Fruit fly (Drosophila melanogaster) whole organism, embryonic: ENCODE measurements around the gene fz.

Source experiments
- Asciz ChIP-seq: fragments of 200-800 bp; sonication (Bioruptor generic); optimal IDR thresholded peaks from 2 replicates; lab custom pipeline; 2017; ENCODE audit warnings: missing biosample characterization, mild to moderate bottlenecking, missing genetic modification characterization, missing genetic modification reagents
- BEAF-32 ChIP-seq: fragments of 200-800 bp; sonication (Bioruptor generic); optimal IDR thresholded peaks from 3 replicates; lab custom pipeline; 2017; ENCODE audit warnings: missing biosample characterization, missing genetic modification characterization, mild to moderate bottlenecking, moderate library complexity, missing genetic modification reagents
- BtbVII ChIP-seq: fragments of 200-800 bp; sonication (Bioruptor generic); optimal IDR thresholded peaks from 3 replicates; lab custom pipeline; 2017; ENCODE audit warnings: missing biosample characterization, mild to moderate bottlenecking, missing genetic modification characterization
- CG11085 ChIP-seq: fragments of 200-800 bp; sonication (Bioruptor generic); IDR thresholded peaks from 2 replicates; pipeline ENCODE4 v1.3.6; 2022; ENCODE audit warnings: missing biosample characterization, missing genetic modification characterization
- CG11560 ChIP-seq: fragments of 200-800 bp; sonication (Bioruptor generic); IDR thresholded peaks from 3 replicates; pipeline ENCODE4 v1.3.6; 2022; ENCODE audit warnings: missing biosample characterization, missing genetic modification characterization
- CG13296 ChIP-seq: fragments of 200-800 bp; sonication (Bioruptor generic); optimal IDR thresholded peaks from 3 replicates; lab custom pipeline; 2018; ENCODE audit warnings: missing biosample characterization, mild to moderate bottlenecking, missing genetic modification characterization
- CG13775 ChIP-seq: fragments of 200-800 bp; sonication (Bioruptor generic); optimal IDR thresholded peaks from 3 replicates; lab custom pipeline; 2017; ENCODE audit warnings: missing biosample characterization, mild to moderate bottlenecking, missing genetic modification characterization
- CG14050 ChIP-seq: fragments of 200-800 bp; sonication (Bioruptor generic); IDR thresholded peaks from 3 replicates; pipeline ENCODE4 v1.3.6; 2022; ENCODE audit warnings: missing biosample characterization, missing genetic modification characterization
- CG14710 ChIP-seq: fragments of 200-800 bp; sonication (Bioruptor generic); optimal IDR thresholded peaks from 3 replicates; lab custom pipeline; 2019; ENCODE audit warnings: missing biosample characterization, mild to moderate bottlenecking, missing genetic modification characterization, moderate library complexity
- CG16779 ChIP-seq: fragments of 200-800 bp; sonication (Bioruptor generic); IDR thresholded peaks from 2 replicates; pipeline ENCODE4 v1.3.6; 2022; ENCODE audit warnings: missing biosample characterization, missing genetic modification characterization
- CG17612 ChIP-seq: fragments of 200-800 bp; sonication (Bioruptor generic); IDR thresholded peaks from 2 replicates; pipeline ENCODE4 v1.3.6; 2022; ENCODE audit warnings: missing biosample characterization, missing genetic modification characterization
- CG30020 ChIP-seq: fragments of 200-800 bp; optimal IDR thresholded peaks from 2 replicates; lab custom pipeline; 2019; ENCODE audit warnings: missing biosample characterization, mild to moderate bottlenecking, missing genetic modification characterization, moderate library complexity
- CG3281 ChIP-seq: fragments of 200-800 bp; sonication (Bioruptor generic); optimal IDR thresholded peaks from 3 replicates; lab custom pipeline; 2017; ENCODE audit warnings: missing biosample characterization, mild to moderate bottlenecking, missing genetic modification characterization
- CG4282 ChIP-seq: fragments of 200-800 bp; sonication (Bioruptor generic); optimal IDR thresholded peaks from 2 replicates; lab custom pipeline; 2016; ENCODE audit warnings: missing biosample characterization, missing genetic modification characterization
- CG5245 ChIP-seq: fragments of 200-800 bp; sonication (Bioruptor generic); optimal IDR thresholded peaks from 3 replicates; lab custom pipeline; 2016; ENCODE audit warnings: missing biosample characterization, missing genetic modification characterization
- CG5953 ChIP-seq: fragments of 200-800 bp; sonication (Bioruptor generic); IDR thresholded peaks from 2 replicates; pipeline ENCODE4 v1.3.6; 2022; ENCODE audit warnings: missing biosample characterization, missing genetic modification characterization
- CG8944 ChIP-seq: fragments of 200-800 bp; sonication (Bioruptor generic); optimal IDR thresholded peaks from 3 replicates; lab custom pipeline; 2016; ENCODE audit warnings: missing biosample characterization, missing genetic modification characterization
- CG9609 ChIP-seq: fragments of 200-800 bp; sonication (Bioruptor generic); optimal IDR thresholded peaks from 3 replicates; lab custom pipeline; 2016; ENCODE audit warnings: missing biosample characterization, missing genetic modification characterization
- CG9727 ChIP-seq: fragments of 200-800 bp; sonication (Bioruptor generic); optimal IDR thresholded peaks from 3 replicates; lab custom pipeline; 2017; ENCODE audit warnings: missing biosample characterization, mild to moderate bottlenecking, missing genetic modification characterization
- CTCF ChIP-seq: fragments of 200-800 bp; sonication (Bioruptor generic); optimal IDR thresholded peaks from 2 replicates; lab custom pipeline; 2017; ENCODE audit warnings: missing biosample characterization, mild to moderate bottlenecking, missing genetic modification characterization, moderate library complexity
- CrebB ChIP-seq: fragments of 200-800 bp; sonication (Bioruptor generic); optimal IDR thresholded peaks from 3 replicates; lab custom pipeline; 2018; ENCODE audit warnings: missing biosample characterization, mild to moderate bottlenecking, missing genetic modification characterization
- D ChIP-seq, 2 experiments: fragments of 200-800 bp in 1 of 2; fragments of >200 bp in 1 of 2; sonication (Bioruptor generic) in 1 of 2; optimal IDR thresholded peaks; 2 replicates in 1 of 2; 3 replicates in 1 of 2; lab custom pipeline; 2017; ENCODE audit warnings: mild to moderate bottlenecking in 1 of 2, missing biosample characterization in 1 of 2, missing genetic modification characterization in 1 of 2, missing genetic modification reagents in 1 of 2
- Dad ChIP-seq: fragments of 200-800 bp; sonication (Bioruptor generic); optimal IDR thresholded peaks from 3 replicates; lab custom pipeline; 2016; ENCODE audit warnings: missing biosample characterization, missing genetic modification characterization
- Dp ChIP-seq: fragments of 200-800 bp; sonication (Bioruptor generic); optimal IDR thresholded peaks from 2 replicates; lab custom pipeline; 2018; ENCODE audit warnings: missing biosample characterization, mild to moderate bottlenecking, missing genetic modification characterization, moderate library complexity
- Fer2 ChIP-seq: fragments of 200-800 bp; sonication (Bioruptor generic); optimal IDR thresholded peaks from 2 replicates; lab custom pipeline; 2018; ENCODE audit warnings: missing biosample characterization, mild to moderate bottlenecking, missing genetic modification characterization, moderate library complexity
- Fer3 ChIP-seq: fragments of 200-800 bp; sonication (Bioruptor generic); optimal IDR thresholded peaks from 2 replicates; lab custom pipeline; 2018; ENCODE audit warnings: missing biosample characterization, mild to moderate bottlenecking, missing genetic modification characterization, moderate library complexity
- HLH4C ChIP-seq: fragments of 200-800 bp; sonication (Bioruptor generic); IDR thresholded peaks from 3 replicates; pipeline ENCODE4 v1.3.6; 2022; ENCODE audit warnings: missing biosample characterization, missing genetic modification characterization; ENCODE audit not compliant: partially characterized antibody
- Hand ChIP-seq: fragments of 200-800 bp; sonication (Bioruptor generic); optimal IDR thresholded peaks from 2 replicates; lab custom pipeline; 2017; ENCODE audit warnings: mild to moderate bottlenecking, missing biosample characterization, missing genetic modification reagents, missing genetic modification characterization
- Hmx ChIP-seq: fragments of 200-800 bp; sonication (Bioruptor generic); optimal IDR thresholded peaks from 2 replicates; lab custom pipeline; 2016; ENCODE audit warnings: missing biosample characterization, missing genetic modification characterization
- Hr3 ChIP-seq: fragments of 200-800 bp; sonication (Bioruptor generic); optimal IDR thresholded peaks from 3 replicates; lab custom pipeline; 2016; ENCODE audit warnings: missing biosample characterization, missing genetic modification characterization
- Hr78 ChIP-seq, 2 experiments: fragments of 200-800 bp in 1 of 2; fragments of >200 bp in 1 of 2; sonication (Bioruptor generic) in 1 of 2; optimal IDR thresholded peaks; 2 replicates each; lab custom pipeline; 2017 to 2019; ENCODE audit warnings: missing biosample characterization in 2 of 2, missing genetic modification characterization in 2 of 2, mild to moderate bottlenecking in 1 of 2, moderate library complexity in 1 of 2
- Jarid2 ChIP-seq: fragments of 200-800 bp; sonication (Bioruptor generic); optimal IDR thresholded peaks from 3 replicates; lab custom pipeline; 2017; ENCODE audit warnings: mild to moderate bottlenecking, missing biosample characterization, missing genetic modification reagents, missing genetic modification characterization
- Kr ChIP-seq: fragments of 200-800 bp; sonication (Bioruptor generic); optimal IDR thresholded peaks from 2 replicates; lab custom pipeline; 2017; ENCODE audit warnings: missing biosample characterization, mild to moderate bottlenecking, missing genetic modification characterization
- MESR4 ChIP-seq: fragments of 200-800 bp; sonication (Bioruptor generic); optimal IDR thresholded peaks from 2 replicates; lab custom pipeline; 2018; ENCODE audit warnings: missing biosample characterization, mild to moderate bottlenecking, missing genetic modification characterization, moderate library complexity
- Pdp1 ChIP-seq, 2 experiments: fragments of 200-800 bp; sonication (Bioruptor generic); optimal IDR thresholded peaks; 3 replicates each; lab custom pipeline; 2016; ENCODE audit warnings: missing biosample characterization in 2 of 2, missing genetic modification characterization in 2 of 2, mild to moderate bottlenecking in 1 of 2, moderate library complexity in 1 of 2
- Spps ChIP-seq: fragments of 200-800 bp; sonication (Bioruptor generic); optimal IDR thresholded peaks from 2 replicates; lab custom pipeline; 2018; ENCODE audit warnings: missing biosample characterization, mild to moderate bottlenecking, missing genetic modification characterization
- Taf1 ChIP-seq: fragments of 200-800 bp; sonication (Bioruptor generic); IDR thresholded peaks from 2 replicates; pipeline ENCODE4 v1.3.6; 2022; ENCODE audit warnings: missing biosample characterization, missing genetic modification characterization
- crol ChIP-seq: fragments of 200-800 bp; sonication (Bioruptor generic); IDR thresholded peaks from 2 replicates; pipeline ENCODE4 v1.3.6; 2022; ENCODE audit warnings: missing biosample characterization, missing genetic modification characterization
- dimm ChIP-seq: fragments of 200-800 bp; sonication (Bioruptor generic); IDR thresholded peaks from 2 replicates; pipeline ENCODE4 v1.3.6; 2022; ENCODE audit warnings: missing biosample characterization, missing genetic modification characterization
- en ChIP-seq: fragments of 200-800 bp; sonication (Bioruptor generic); optimal IDR thresholded peaks from 2 replicates; lab custom pipeline; 2016; ENCODE audit warnings: missing biosample characterization, missing genetic modification characterization
- gem ChIP-seq: fragments of 200-800 bp; sonication (Bioruptor generic); optimal IDR thresholded peaks from 2 replicates; lab custom pipeline; 2019; ENCODE audit warnings: missing biosample characterization, mild to moderate bottlenecking, missing genetic modification characterization, moderate library complexity
- inv ChIP-seq: fragments of 200-800 bp; sonication (Bioruptor generic); IDR thresholded peaks from 2 replicates; pipeline ENCODE4 v1.3.6; 2022; ENCODE audit warnings: missing biosample characterization, missing genetic modification characterization; ENCODE audit not compliant: partially characterized antibody
- klu ChIP-seq: fragments of 200-800 bp; sonication (Bioruptor generic); IDR thresholded peaks from 2 replicates; pipeline ENCODE4 v1.3.6; 2022; ENCODE audit warnings: missing biosample characterization, missing genetic modification characterization
- lilli ChIP-seq: fragments of 200-800 bp; sonication (Bioruptor generic); optimal IDR thresholded peaks from 3 replicates; lab custom pipeline; 2016; ENCODE audit warnings: missing biosample characterization, missing genetic modification characterization
- pros ChIP-seq: fragments of 200-800 bp; sonication (Bioruptor generic); optimal IDR thresholded peaks from 3 replicates; lab custom pipeline; 2019; ENCODE audit warnings: missing biosample characterization, mild to moderate bottlenecking, missing genetic modification characterization, moderate library complexity
- row ChIP-seq: fragments of 200-800 bp; sonication (Bioruptor generic); IDR thresholded peaks from 3 replicates; pipeline ENCODE4 v1.3.6; 2022; ENCODE audit warnings: missing biosample characterization, missing genetic modification characterization
- scrt ChIP-seq: fragments of 200-800 bp; sonication (Bioruptor generic); optimal IDR thresholded peaks from 2 replicates; lab custom pipeline; 2018; ENCODE audit warnings: missing biosample characterization, mild to moderate bottlenecking, missing genetic modification characterization, moderate library complexity
- wdn ChIP-seq: fragments of 200-800 bp; sonication (Bioruptor generic); IDR thresholded peaks from 2 replicates; pipeline ENCODE4 v1.3.6; 2022; ENCODE audit warnings: missing biosample characterization, missing genetic modification characterization

Gene fz

DNA sequence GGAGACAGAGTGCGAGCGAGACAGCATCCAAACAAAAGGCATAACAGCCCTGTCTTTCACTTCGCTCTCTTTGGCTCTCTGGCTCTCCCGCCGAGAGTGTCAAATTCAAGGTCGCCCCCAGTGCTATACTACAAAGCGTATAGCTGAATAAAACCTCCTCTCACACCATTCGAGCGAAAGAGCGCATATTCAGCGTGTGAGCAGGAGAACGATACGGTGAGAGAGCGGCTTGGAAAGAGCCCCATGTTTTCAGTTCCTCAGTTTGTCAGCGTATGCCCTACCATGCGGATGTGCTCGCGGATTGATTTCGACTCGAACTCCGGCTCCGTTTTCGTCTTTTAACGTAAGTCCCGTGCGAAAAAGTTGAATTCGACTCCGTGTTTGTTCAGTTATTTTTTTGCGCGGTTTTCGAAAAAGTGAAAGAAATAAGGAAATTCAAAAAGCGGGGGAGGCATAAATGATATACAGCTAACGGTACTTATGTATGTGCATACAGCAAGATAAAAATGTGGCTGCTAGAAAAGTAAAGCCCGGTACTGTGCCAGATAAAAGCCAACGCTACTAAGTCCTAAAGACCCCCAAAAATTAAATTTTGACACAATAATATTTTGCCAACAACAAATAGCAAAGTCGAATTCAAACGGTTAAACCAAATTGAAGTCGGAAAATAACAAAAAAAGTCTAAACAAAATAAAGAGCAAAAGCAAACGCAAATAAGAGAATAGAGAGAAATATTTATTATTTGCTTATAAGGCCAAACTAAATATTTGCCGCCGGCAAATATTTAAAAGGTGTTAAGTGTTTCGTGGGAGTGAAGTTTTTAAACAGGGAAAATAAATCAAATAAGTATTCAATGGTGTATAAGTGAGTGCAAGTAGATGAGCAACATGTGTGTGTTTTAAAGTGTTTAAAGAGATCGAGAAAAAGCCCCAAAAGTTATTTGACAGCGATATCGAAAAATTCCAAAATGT is at the start of gene fz:
fz (plus strand) TSS at position 256 of the 971 bp plus-strand sequence.
- TF ChIP-seq BtbVII (GFP tag; lab: Kevin White, UChicago), result peak; percentile 13
- peak; percentile 38 for TF ChIP-seq Fer3 (tag; lab: Kevin White, UChicago)
- TF ChIP-seq Jarid2, result peak; percentile 99
- no peak for TF ChIP-seq Hmx (GFP tag; lab: Kevin White, UChicago)
- TF ChIP-seq Hr3 (GFP tag; lab: Kevin White, UChicago), result no peak
- no peak for TF ChIP-seq Fer2 (tag; lab: Kevin White, UChicago)
- TF ChIP-seq row, result peak; percentile 12; the same call in 1 of the 3 replicates
- TF ChIP-seq Kr (GFP tag; lab: Kevin White, UChicago), result no peak
- no peak for TF ChIP-seq Dad (GFP tag; lab: Kevin White, UChicago)
- TF ChIP-seq CG11560, result no peak
- no peak for TF ChIP-seq CG13296 (GFP tag; lab: Kevin White, UChicago)
- TF ChIP-seq dimm, result no peak
- TF ChIP-seq CG14050 (GFP tag; lab: Robert Waterston, UW), result no peak
- no peak for TF ChIP-seq BEAF-32 (GFP tag; lab: Kevin White, UChicago)
- TF ChIP-seq CG9727 (GFP tag; lab: Kevin White, UChicago), result peak; percentile 44
- no peak for TF ChIP-seq Taf1 (GFP tag; lab: Robert Waterston, UW)
- TF ChIP-seq Dp, result no peak
- TF ChIP-seq en (GFP tag; lab: Kevin White, UChicago), result no peak
- TF ChIP-seq MESR4 (GFP tag; lab: Kevin White, UChicago), result no peak
- TF ChIP-seq CG30020 (tag; lab: Kevin White, UChicago), result no peak
- no peak for TF ChIP-seq CG11085
- no peak for TF ChIP-seq CG8944 (GFP tag; lab: Kevin White, UChicago)
- no peak for TF ChIP-seq CrebB (tag; lab: Kevin White, UChicago)
- TF ChIP-seq Hr78 (GFP tag; optimal IDR thresholded peaks at IDR 0.05; lab: Kevin White, UChicago), result no peak
- TF ChIP-seq CG5953 (GFP tag; lab: Robert Waterston, UW), result no peak
- peak; percentile 38; the same call in 1 of the 2 replicates for TF ChIP-seq crol (GFP tag; lab: Robert Waterston, UW)
- TF ChIP-seq CG17612, result no peak
- TF ChIP-seq CG4282 (GFP tag; lab: Kevin White, UChicago), result no peak
- TF ChIP-seq HLH4C (GFP tag; lab: Robert Waterston, UW), result peak; percentile 44; the same call in 2 of the 3 replicates
- no peak for TF ChIP-seq lilli
- TF ChIP-seq CG3281 (GFP tag; lab: Kevin White, UChicago), result peak; percentile 100
- no peak for TF ChIP-seq Hand (GFP tag; lab: Kevin White, UChicago)
- no peak for TF ChIP-seq CG16779 (GFP tag; lab: Robert Waterston, UW)
- no peak for TF ChIP-seq CG5245
- TF ChIP-seq CG14710 (tag; lab: Kevin White, UChicago), result peak; percentile 36
- TF ChIP-seq inv (GFP tag; lab: Robert Waterston, UW), result peak; percentile 33; the same call in 1 of the 2 replicates
- no peak for TF ChIP-seq Pdp1 (GFP tag; optimal IDR thresholded peaks at IDR 0.05; lab: Kevin White, UChicago)
- peak; percentile 45 for TF ChIP-seq gem
- TF ChIP-seq CG9609 (GFP tag; lab: Kevin White, UChicago), result no peak
- TF ChIP-seq Spps, result no peak
- TF ChIP-seq CTCF, result no peak
- no peak for TF ChIP-seq wdn (GFP tag; lab: Robert Waterston, UW)
- peak; percentile 87 for TF ChIP-seq D (optimal IDR thresholded peaks at IDR 0.05; lab: Kevin White, UChicago)
- TF ChIP-seq D (GFP tag; optimal IDR thresholded peaks at IDR 0.05; lab: Kevin White, UChicago), result no peak
- no peak for TF ChIP-seq klu (GFP tag; lab: Robert Waterston, UW)
- TF ChIP-seq pros (GFP tag; lab: Kevin White, UChicago), result peak; percentile 59
- TF ChIP-seq Asciz (GFP tag; lab: Kevin White, UChicago), result peak; percentile 56
- peak; percentile 69 for TF ChIP-seq scrt (GFP tag; lab: Kevin White, UChicago)
- peak; percentile 11 for TF ChIP-seq CG13775
